Worm (Caenorhabditis elegans): ENCODE results near the gene F23B12.4.

The F23B12.4 gene

DNA sequence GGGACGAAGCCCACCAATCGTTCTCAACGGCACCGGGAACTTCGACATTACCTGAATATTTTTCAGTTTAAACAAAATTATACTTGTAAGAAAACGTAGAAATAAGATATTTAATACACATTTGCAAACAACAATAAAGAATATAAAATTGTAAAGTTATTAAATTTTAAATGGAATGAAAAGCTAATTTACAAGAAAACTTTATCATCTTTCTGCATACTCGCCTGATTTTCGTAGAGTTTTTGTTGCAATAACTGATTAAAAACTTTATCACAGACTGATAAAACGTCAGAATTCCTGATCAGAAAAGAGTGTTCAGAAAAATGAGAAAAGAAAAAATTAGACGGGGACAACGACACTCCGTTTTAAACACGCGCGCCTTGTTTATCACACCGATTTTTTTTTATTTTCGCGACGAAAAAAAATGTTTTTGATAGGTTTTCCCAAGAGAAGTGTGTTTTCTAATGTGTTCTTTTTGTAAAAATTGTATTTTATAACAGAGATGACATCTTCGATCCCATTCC is 6.4 kb downstream of the F23B12.4 start, which contains the start of the genes dlat-1 and fntb-1:
Gene dlat-1 (minus strand): TSS at position 51 of the 524 bp plus-strand sequence.
Gene fntb-1 (plus strand): TSS at position 412 of the 524 bp plus-strand sequence.
- TF ChIP-seq elt-2 (tag; optimal IDR thresholded peaks at IDR 0.05), result peak; percentile 70
- TF ChIP-seq lsy-2 (tag; optimal IDR thresholded peaks at IDR 0.05), result peak in 1 of 2 experiments; percentile 27
- no peak for TF ChIP-seq fkh-4 (tag; optimal IDR thresholded peaks at IDR 0.05; ENCODE audit: borderline replicate concordance)
- TF ChIP-seq nhr-71 (tag; optimal IDR thresholded peaks at IDR 0.05), result peak; percentile 29
- TF ChIP-seq efl-1 (optimal IDR thresholded peaks at IDR 0.05), result peak; percentile 12 to 25
- peak; percentile 20 to 90 for TF ChIP-seq efl-1 (GFP tag; optimal IDR thresholded peaks at IDR 0.05 in 1 of 2)
- TF ChIP-seq unc-86 (tag; optimal IDR thresholded peaks at IDR 0.05), result no peak
- TF ChIP-seq dpl-1 (GFP tag; optimal IDR thresholded peaks at IDR 0.05), result peak in 2 of 3 experiments; percentile 4 to 32
- TF ChIP-seq pqm-1 (tag; optimal IDR thresholded peaks at IDR 0.05), result peak; percentile 13
- peak; percentile 18 for TF ChIP-seq snu-23 (GFP tag; optimal IDR thresholded peaks at IDR 0.05)
- no peak for TF ChIP-seq nhr-47 (tag; optimal IDR thresholded peaks at IDR 0.05)
- peak in 1 of 2 experiments; percentile 29 for TF ChIP-seq lin-35 (GFP tag; optimal IDR thresholded peaks at IDR 0.05)
- peak in 1 of 6 experiments; percentile 9 for TF ChIP-seq elt-3 (tag; optimal IDR thresholded peaks at IDR 0.05)
- TF ChIP-seq C34B4.2 (tag; optimal IDR thresholded peaks at IDR 0.05), result no peak
- TF ChIP-seq lin-15B (tag; optimal IDR thresholded peaks at IDR 0.05), result no peak
- TF ChIP-seq ama-1 (optimal IDR thresholded peaks at IDR 0.05), result peak; percentile 31

- TF ChIP-seq C04F5.9 (tag; optimal IDR thresholded peaks at IDR 0.05) (no peak), nhr-76 (tag; optimal IDR thresholded peaks at IDR 0.05) (no peak), lin-15B (tag; optimal IDR thresholded peaks at IDR 0.05) (no peak), lsy-2 (tag; optimal IDR thresholded peaks at IDR 0.05) (no peak), pqm-1 (tag; optimal IDR thresholded peaks at IDR 0.05) (no peak), ets-5 (GFP tag; IDR thresholded peaks at IDR 0.05) (no peak), nhr-47 (tag; optimal IDR thresholded peaks at IDR 0.05) (no peak), lin-14 (GFP tag; optimal IDR thresholded peaks at IDR 0.05) (no peak), xbp-1 (tag; optimal IDR thresholded peaks at IDR 0.05) (no peak), isw-1 (GFP tag; IDR thresholded peaks at IDR 0.05) (no peak), sox-4 (tag; optimal IDR thresholded peaks at IDR 0.05) (no peak), blmp-1 (tag; optimal IDR thresholded peaks at IDR 0.05) (no peak), ama-1 (optimal IDR thresholded peaks at IDR 0.05) (no peak), nhr-71 (tag; optimal IDR thresholded peaks at IDR 0.05) (peak; percentile 14), elt-3 (tag; optimal IDR thresholded peaks at IDR 0.05) (peak in 1 of 6 experiments; percentile 69), egl-27 (tag; optimal IDR thresholded peaks at IDR 0.05) (no peak)
These were observed 7.7 kb downstream of the F23B12.4 start for ce11 chrV:14448669-14449068.

- TF ChIP-seq C34B4.2 (tag; optimal IDR thresholded peaks at IDR 0.05), result no peak
- no peak for TF ChIP-seq unc-98 (GFP tag; IDR thresholded peaks at IDR 0.05)
- no peak for TF ChIP-seq ztf-11 (tag; optimal IDR thresholded peaks at IDR 0.05)
- no peak for TF ChIP-seq nhr-19 (GFP tag; conservative IDR thresholded peaks at IDR 0.05)
- no peak for TF ChIP-seq zip-4 (GFP tag; optimal IDR thresholded peaks at IDR 0.05)
- TF ChIP-seq efl-1 (optimal IDR thresholded peaks at IDR 0.05), result no peak
- no peak for TF ChIP-seq efl-1 (GFP tag; optimal IDR thresholded peaks at IDR 0.05 in 1 of 2)
- TF ChIP-seq nhr-237 (tag; optimal IDR thresholded peaks at IDR 0.05), result no peak
- no peak for TF ChIP-seq sox-4 (tag; optimal IDR thresholded peaks at IDR 0.05)
- TF ChIP-seq vab-15 (tag; optimal IDR thresholded peaks at IDR 0.05), result no peak
- TF ChIP-seq hlh-4 (tag; optimal IDR thresholded peaks at IDR 0.05), result no peak
- no peak for TF ChIP-seq ceh-8 (GFP tag; optimal IDR thresholded peaks at IDR 0.05)
- TF ChIP-seq lir-3 (tag; optimal IDR thresholded peaks at IDR 0.05; ENCODE audit: poor library complexity), result no peak
- TF ChIP-seq ets-5 (GFP tag; IDR thresholded peaks at IDR 0.05), result no peak
- no peak for TF ChIP-seq jun-1 (tag; optimal IDR thresholded peaks at IDR 0.05)
- no peak for TF ChIP-seq ceh-88 (GFP tag; IDR thresholded peaks at IDR 0.05)
- TF ChIP-seq ceh-90 (tag; optimal IDR thresholded peaks at IDR 0.05), result no peak
- no peak for TF ChIP-seq xbp-1 (tag; optimal IDR thresholded peaks at IDR 0.05)
- no peak for TF ChIP-seq lin-13 (GFP tag; optimal IDR thresholded peaks at IDR 0.05)
- no peak for TF ChIP-seq fkh-8 (tag; optimal IDR thresholded peaks at IDR 0.05)
These were observed 8.5 kb downstream of the F23B12.4 start, which contains the start of gene F23B12.7 for ce11 chrV:14449397-14449796. TSS of gene F23B12.7 (plus strand) at chrV:14449697.
